Worm (Caenorhabditis elegans) whole organism, young adult: ENCODE measurements around the gene wht-3.

Experiments used
- C17E4.6 ChIP-seq: fragments of 200-800 bp; sonication (Bioruptor generic); IDR thresholded peaks from 2 replicates; pipeline ENCODE4 v1.3.6; 2022; ENCODE audit warnings: missing genetic modification reagents, missing genetic modification characterization, missing compliant biosample characterization
- D2030.7 ChIP-seq: fragments of 200-800 bp; sonication (Bioruptor generic); IDR thresholded peaks from 2 replicates; pipeline ENCODE4 v1.3.6; 2022; ENCODE audit warnings: missing genetic modification reagents, missing genetic modification characterization, missing compliant biosample characterization
- F10E7.11 ChIP-seq: sonication (generic microtip); optimal IDR thresholded peaks from 2 replicates; lab custom pipeline; 2017; ENCODE audit warnings: mild to moderate bottlenecking, missing genetic modification characterization, moderate library complexity, missing compliant biosample characterization
- F49E8.2 ChIP-seq: sonication (generic microtip); optimal IDR thresholded peaks from 3 replicates; lab custom pipeline; 2017; ENCODE audit warnings: missing genetic modification characterization, mild to moderate bottlenecking, missing compliant biosample characterization, antibody characterized with exemption, moderate library complexity; ENCODE audit not compliant: insufficient read depth
- F55B11.4 ChIP-seq: sonication (generic microtip); optimal IDR thresholded peaks from 2 replicates; lab custom pipeline; 2016; ENCODE audit warnings: missing compliant biosample characterization, missing genetic modification characterization, borderline replicate concordance; ENCODE audit not compliant: insufficient read depth
- F57C9.4 ChIP-seq: sonication (generic microtip); optimal IDR thresholded peaks from 2 replicates; lab custom pipeline; 2017; ENCODE audit warnings: mild to moderate bottlenecking, missing genetic modification characterization, missing compliant biosample characterization
- Y67H2A.10 ChIP-seq: fragments of 200-800 bp; sonication (Bioruptor generic); conservative IDR thresholded peaks from 2 replicates; pipeline ENCODE4 v1.3.6; 2022; ENCODE audit warnings: missing genetic modification reagents, missing genetic modification characterization, missing compliant biosample characterization
- akir-1 ChIP-seq: fragments of 200-800 bp; sonication (Bioruptor generic); optimal IDR thresholded peaks from 2 replicates; lab custom pipeline; 2018; ENCODE audit warnings: mild to moderate bottlenecking, missing genetic modification characterization, moderate library complexity, missing compliant biosample characterization
- ama-1 ChIP-seq, 3 experiments: fragments of 150-350 bp in 1 of 3; sonication (generic microtip) in 2 of 3; optimal IDR thresholded peaks; 2 replicates each; lab custom pipeline; 2014 to 2018; ENCODE audit warnings: missing biosample characterization in 2 of 3, missing genetic modification characterization in 2 of 3, missing genetic modification reagents in 2 of 3
- attf-3 ChIP-seq: fragments of 200-800 bp; sonication (Bioruptor generic); conservative IDR thresholded peaks from 2 replicates; pipeline ENCODE4 v1.3.6; 2022; ENCODE audit warnings: missing genetic modification reagents, missing genetic modification characterization, missing compliant biosample characterization
- bed-2 ChIP-seq: fragments of 200-800 bp; sonication (Bioruptor generic); IDR thresholded peaks from 2 replicates; pipeline ENCODE4 v1.3.6; 2022; ENCODE audit warnings: missing genetic modification reagents, missing genetic modification characterization, missing compliant biosample characterization
- ccch-3 ChIP-seq: fragments of 200-800 bp; sonication (Bioruptor generic); optimal IDR thresholded peaks from 2 replicates; lab custom pipeline; 2018; ENCODE audit warnings: mild to moderate bottlenecking, missing genetic modification characterization, missing compliant biosample characterization
- cebp-1 ChIP-seq, 2 experiments: fragments of 200-800 bp in 1 of 2; sonication (Bioruptor generic) in 1 of 2; sonication (generic microtip) in 1 of 2; IDR thresholded peaks in 1 of 2; optimal IDR thresholded peaks in 1 of 2; 2 replicates each; pipeline versions ENCODE4 v1.3.6 to Lab custom; 2017 to 2022; ENCODE audit warnings: missing compliant biosample characterization in 2 of 2, missing genetic modification characterization in 2 of 2, mild to moderate bottlenecking in 1 of 2, missing genetic modification reagents in 1 of 2, moderate library complexity in 1 of 2
- ceh-100 ChIP-seq: fragments of 200-800 bp; sonication (Bioruptor generic); IDR thresholded peaks from 2 replicates; pipeline ENCODE4 v1.3.6; 2022; ENCODE audit warnings: missing genetic modification reagents, missing genetic modification characterization, missing compliant biosample characterization
- ets-4 ChIP-seq: fragments of 200-800 bp; sonication (Bioruptor generic); optimal IDR thresholded peaks from 2 replicates; lab custom pipeline; 2018; ENCODE audit warnings: mild to moderate bottlenecking, missing genetic modification characterization, missing compliant biosample characterization
- gei-17 ChIP-seq: fragments of 200-800 bp; sonication (Bioruptor generic); optimal IDR thresholded peaks from 2 replicates; lab custom pipeline; 2018; ENCODE audit warnings: mild to moderate bottlenecking, missing genetic modification characterization, missing compliant biosample characterization
- hlh-26 ChIP-seq: fragments of 200-800 bp; sonication (Bioruptor generic); conservative IDR thresholded peaks from 2 replicates; pipeline ENCODE4 v1.3.6; 2022; ENCODE audit warnings: missing genetic modification reagents, missing genetic modification characterization, missing compliant biosample characterization
- hmg-1.2 ChIP-seq: fragments of 200-800 bp; sonication (Bioruptor generic); IDR thresholded peaks from 2 replicates; pipeline ENCODE4 v1.3.6; 2022; ENCODE audit warnings: missing genetic modification reagents, missing genetic modification characterization, missing compliant biosample characterization
- hrde-1 ChIP-seq: sonication (generic microtip); optimal IDR thresholded peaks from 2 replicates; lab custom pipeline; 2016; ENCODE audit warnings: missing genetic modification characterization, mild to moderate bottlenecking, missing compliant biosample characterization, moderate library complexity, missing genotype, missing genetic modification reagents, borderline replicate concordance
- let-526 ChIP-seq: fragments of 200-800 bp; sonication (Bioruptor generic); IDR thresholded peaks from 2 replicates; pipeline ENCODE4 v1.3.6; 2022; ENCODE audit warnings: missing genetic modification reagents, missing genetic modification characterization, missing compliant biosample characterization
- lin-35 ChIP-seq, 3 experiments: fragments of 150-350 bp in 2 of 3; sonication (generic microtip) in 1 of 3; optimal IDR thresholded peaks; 2 replicates each; lab custom pipeline; 2014 to 2018; ENCODE audit warnings: missing biosample characterization in 3 of 3, missing genetic modification characterization in 3 of 3, missing genetic modification reagents in 3 of 3
- lin-40 ChIP-seq: sonication (generic microtip); optimal IDR thresholded peaks from 2 replicates; lab custom pipeline; 2016; ENCODE audit warnings: missing genetic modification characterization, mild to moderate bottlenecking, missing compliant biosample characterization, missing genotype, missing genetic modification reagents
- madf-10 ChIP-seq: sonication (generic microtip); optimal IDR thresholded peaks from 2 replicates; lab custom pipeline; 2016; ENCODE audit warnings: mild to moderate bottlenecking, missing genetic modification characterization, missing compliant biosample characterization
- madf-6 ChIP-seq: fragments of 200-800 bp; sonication (Bioruptor generic); IDR thresholded peaks from 2 replicates; pipeline ENCODE4 v1.3.6; 2022; ENCODE audit warnings: missing genetic modification reagents, missing genetic modification characterization, missing compliant biosample characterization
- mes-4 ChIP-seq: sonication (generic microtip); optimal IDR thresholded peaks from 2 replicates; lab custom pipeline; 2016; ENCODE audit warnings: missing genotype, missing genetic modification characterization, missing compliant biosample characterization
- nhr-120 ChIP-seq: fragments of 200-800 bp; sonication (Bioruptor generic); IDR thresholded peaks from 2 replicates; pipeline ENCODE4 v1.3.6; 2022; ENCODE audit warnings: missing genetic modification characterization, missing compliant biosample characterization
- nhr-27 ChIP-seq: fragments of 200-800 bp; sonication (Bioruptor generic); optimal IDR thresholded peaks from 2 replicates; lab custom pipeline; 2018; ENCODE audit warnings: mild to moderate bottlenecking, missing genetic modification characterization, moderate library complexity, missing compliant biosample characterization
- nhr-80 ChIP-seq: sonication (generic microtip); optimal IDR thresholded peaks from 2 replicates; lab custom pipeline; 2016; ENCODE audit warnings: missing genetic modification characterization, missing compliant biosample characterization
- rcor-1 ChIP-seq: fragments of 200-800 bp; sonication (Bioruptor generic); IDR thresholded peaks from 2 replicates; pipeline ENCODE4 v1.3.6; 2022; ENCODE audit warnings: missing genetic modification reagents, missing genetic modification characterization, missing compliant biosample characterization
- rec-8 ChIP-seq, 2 experiments: sonication (generic microtip); optimal IDR thresholded peaks; 2 replicates each; lab custom pipeline; 2016; ENCODE audit warnings: mild to moderate bottlenecking in 2 of 2, missing genetic modification characterization in 2 of 2, missing genetic modification reagents in 2 of 2, missing genotype in 2 of 2, missing biosample characterization in 1 of 2, missing compliant biosample characterization in 1 of 2, moderate library complexity in 1 of 2
- sdz-38 ChIP-seq: sonication (generic microtip); optimal IDR thresholded peaks from 2 replicates; lab custom pipeline; 2016; ENCODE audit warnings: missing genotype, missing genetic modification characterization, missing compliant biosample characterization
- sea-2 ChIP-seq: fragments of 200-800 bp; sonication (Bioruptor generic); IDR thresholded peaks from 2 replicates; pipeline ENCODE4 v1.3.6; 2022; ENCODE audit warnings: missing genetic modification characterization, missing compliant biosample characterization
- somi-1 ChIP-seq: fragments of 200-800 bp; sonication (Bioruptor generic); optimal IDR thresholded peaks from 2 replicates; lab custom pipeline; 2018; ENCODE audit warnings: mild to moderate bottlenecking, missing genetic modification characterization, missing compliant biosample characterization
- tbp1 ChIP-seq: fragments of 200-800 bp; sonication (Bioruptor generic); optimal IDR thresholded peaks from 2 replicates; lab custom pipeline; 2018; ENCODE audit warnings: mild to moderate bottlenecking, missing genetic modification characterization, missing compliant biosample characterization
- unc-130 ChIP-seq: sonication (generic microtip); optimal IDR thresholded peaks from 2 replicates; lab custom pipeline; 2016; ENCODE audit warnings: missing genetic modification reagents, missing genetic modification characterization, missing compliant biosample characterization
- ztf-18 ChIP-seq: sonication (generic microtip); optimal IDR thresholded peaks from 2 replicates; lab custom pipeline; 2016; ENCODE audit warnings: missing genotype, mild to moderate bottlenecking, missing genetic modification characterization, missing compliant biosample characterization
- ztf-6 ChIP-seq: fragments of 200-800 bp; sonication (Bioruptor generic); IDR thresholded peaks from 2 replicates; pipeline ENCODE4 v1.3.6; 2022; ENCODE audit warnings: missing genetic modification reagents, missing genetic modification characterization, missing compliant biosample characterization

The wht-3 gene

ce11 chrIII:4168665-4169064, 17.3 kb upstream of the wht-3 start, which contains the start of gene ccdc-55:
Gene ccdc-55 (minus strand): TSS chrIII:4168765.
- no peak for TF ChIP-seq Y67H2A.10 (GFP tag; lab: Robert Waterston, UW)
- TF ChIP-seq let-526 = no peak
- TF ChIP-seq ama-1 (optimal IDR thresholded peaks at IDR 0.05; lab: Kevin White, UChicago) = no peak
- no peak for TF ChIP-seq ama-1 (GFP tag; optimal IDR thresholded peaks at IDR 0.05; lab: Kevin White, UChicago)
- no peak for TF ChIP-seq lin-35 (GFP tag; optimal IDR thresholded peaks at IDR 0.05; lab: Kevin White, UChicago)

- TF ChIP-seq bed-2 (GFP tag; lab: Robert Waterston, UW) (no peak), ccch-3 (GFP tag; lab: Kevin White, UChicago) (no peak), nhr-27 (tag; lab: Kevin White, UChicago) (no peak), unc-130 (GFP tag; lab: Kevin White, UChicago) (no peak), F49E8.2 (tag; lab: Kevin White, UChicago) (no peak), tbp1 (GFP tag; lab: Kevin White, UChicago) (no peak), ztf-6 (GFP tag; lab: Robert Waterston, UW) (no peak)
Measured at ce11 chrIII:4166745-4167144, 15.3 kb upstream of the wht-3 start, which contains the start of gene rnf-5. Gene rnf-5 (minus strand): TSS chrIII:4166845.

- TF ChIP-seq let-526 (no peak), ceh-100 (GFP tag; lab: Robert Waterston, UW) (no peak), ets-4 (GFP tag; lab: Kevin White, UChicago) (no peak), attf-3 (GFP tag; lab: Robert Waterston, UW) (no peak), lin-40 (tag; lab: Kevin White, UChicago) (no peak), sea-2 (no peak), rcor-1 (GFP tag; lab: Robert Waterston, UW) (no peak), F57C9.4 (no peak), D2030.7 (no peak), cebp-1 (GFP tag; IDR thresholded peaks at IDR 0.05; lab: Robert Waterston, UW) (no peak), cebp-1 (tag; optimal IDR thresholded peaks at IDR 0.05; lab: Kevin White, UChicago) (no peak), hlh-26 (GFP tag; lab: Robert Waterston, UW) (no peak), F10E7.11 (tag; lab: Kevin White, UChicago) (no peak), gei-17 (GFP tag; lab: Kevin White, UChicago) (no peak), C17E4.6 (GFP tag; lab: Robert Waterston, UW) (no peak), somi-1 (no peak), madf-10 (tag; lab: Kevin White, UChicago) (no peak), mes-4 (tag; lab: Kevin White, UChicago) (no peak)
Measured at ce11 chrIII:4164071-4164470, 12.7 kb upstream of the wht-3 start, which contains the start of gene C16C10.8. Gene C16C10.8 (minus strand): TSS chrIII:4164171.

- TF ChIP-seq nhr-120 (GFP tag; lab: Robert Waterston, UW) (no peak), sdz-38 (tag; lab: Kevin White, UChicago) (no peak), hmg-1.2 (GFP tag; lab: Robert Waterston, UW) (no peak), tbp1 (GFP tag; lab: Kevin White, UChicago) (no peak), let-526 (no peak)
Measured at ce11 chrIII:4160937-4161336, 9.5 kb upstream of the wht-3 start, which contains the start of gene C01G12.16. Gene C01G12.16 (plus strand): TSS chrIII:4161237.

ce11 chrIII:4157298-4157697, 5.9 kb upstream of the wht-3 start, which contains the start of gene C16C10.9:
Gene C16C10.9 (minus strand): TSS chrIII:4157398.
- TF ChIP-seq F57C9.4 = no peak
- no peak for TF ChIP-seq akir-1 (GFP tag; lab: Kevin White, UChicago)
- no peak for TF ChIP-seq madf-6 (GFP tag; lab: Robert Waterston, UW)
- TF ChIP-seq rec-8 (tag; optimal IDR thresholded peaks at IDR 0.05; lab: Kevin White, UChicago) = no peak
- TF ChIP-seq hmg-1.2 (GFP tag; lab: Robert Waterston, UW) = no peak
- no peak for TF ChIP-seq ztf-18 (tag; lab: Kevin White, UChicago)
- TF ChIP-seq D2030.7 = no peak
- no peak for TF ChIP-seq ccch-3 (GFP tag; lab: Kevin White, UChicago)
- TF ChIP-seq nhr-27 (tag; lab: Kevin White, UChicago) = no peak
- TF ChIP-seq nhr-80 (tag; lab: Kevin White, UChicago) = no peak
- no peak for TF ChIP-seq F55B11.4 (tag; lab: Kevin White, UChicago)
- TF ChIP-seq ets-4 (GFP tag; lab: Kevin White, UChicago) = no peak
- no peak for TF ChIP-seq hrde-1 (tag; lab: Kevin White, UChicago)
